Worm (Caenorhabditis elegans): ENCODE results near the gene C14C6.5.

DNA sequence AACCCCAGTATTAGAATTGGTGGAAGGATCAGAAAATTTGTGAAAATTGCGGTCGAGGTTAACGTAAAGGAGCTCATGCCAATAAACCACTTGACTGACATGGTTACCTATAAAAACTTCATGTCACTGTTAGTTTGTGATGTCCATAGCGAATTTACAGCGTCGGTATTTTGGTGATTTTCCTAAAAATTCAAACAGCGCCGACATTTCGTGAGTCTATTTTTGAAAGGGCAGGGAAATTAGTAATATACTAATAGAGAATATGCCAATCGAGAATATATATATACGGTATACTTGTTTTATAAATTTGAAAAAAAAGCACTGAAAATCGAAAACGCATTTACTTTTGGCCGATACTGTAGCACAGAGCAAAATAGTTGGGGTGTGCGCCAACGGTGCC lies 19.6 kb downstream of the C14C6.5 start, which contains the start of gene srx-8:
- no peak for TF ChIP-seq tbp1 (GFP tag; optimal IDR thresholded peaks at IDR 0.05)
- no peak for TF ChIP-seq ama-1 (optimal IDR thresholded peaks at IDR 0.05)
- TF ChIP-seq ama-1 (GFP tag; optimal IDR thresholded peaks at IDR 0.05): no peak
- no peak for TF ChIP-seq nhr-179 (tag; optimal IDR thresholded peaks at IDR 0.05)
- no peak for TF ChIP-seq ets-4 (GFP tag; optimal IDR thresholded peaks at IDR 0.05)
- no peak for TF ChIP-seq akir-1 (GFP tag; optimal IDR thresholded peaks at IDR 0.05)
- TF ChIP-seq unc-62 (GFP tag; optimal IDR thresholded peaks at IDR 0.05): no peak
- no peak for TF ChIP-seq snpc-4 (GFP tag; optimal IDR thresholded peaks at IDR 0.05)
- no peak for TF ChIP-seq snpc-4 (tag; optimal IDR thresholded peaks at IDR 0.05)
- TF ChIP-seq tlf-1 (GFP tag; optimal IDR thresholded peaks at IDR 0.05): no peak
